Fruit fly (Drosophila melanogaster): ENCODE measurements around the gene Cul2.

Gene Cul2

DNA sequence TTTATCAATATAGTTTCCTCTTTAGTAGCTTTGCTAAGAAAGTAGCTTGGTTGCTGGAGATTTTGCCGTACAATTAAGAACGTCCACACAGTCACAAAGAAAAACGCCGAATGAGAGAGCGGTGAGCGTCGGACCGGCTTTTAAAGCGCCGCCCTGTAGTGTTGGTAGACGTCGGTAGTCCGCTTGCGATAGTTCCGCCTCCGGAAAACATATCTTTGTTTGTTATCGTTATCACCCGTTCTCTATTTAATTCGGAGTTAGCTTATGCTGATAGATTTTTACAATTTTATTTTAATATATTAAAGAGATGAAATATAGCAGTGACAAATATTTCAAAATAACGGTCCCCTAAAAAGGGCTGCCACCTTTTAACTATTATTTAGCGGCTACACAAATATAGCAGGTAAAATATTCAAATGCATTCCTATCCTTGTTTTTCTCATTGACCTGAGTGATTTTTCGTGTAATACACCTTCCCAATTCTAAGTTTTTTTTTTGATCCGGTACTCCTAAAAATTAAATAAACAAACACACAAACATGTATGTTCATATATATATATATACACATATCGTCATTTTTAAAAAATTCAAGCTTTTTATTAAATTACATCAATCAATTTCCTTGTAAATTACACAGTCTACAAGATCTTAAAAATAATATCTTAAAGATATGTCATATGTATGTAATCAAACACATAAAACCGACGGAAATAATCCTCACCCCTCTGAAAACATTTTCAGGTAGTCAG lies 28.5 kb upstream of the Cul2 start, which contains the start of gene Df31:
Gene Df31, minus strand, starts transcription at position 119 of the 749 bp plus-strand sequence.
- TF ChIP-seq CG8478 (optimal IDR thresholded peaks at IDR 0.05), result no peak
- TF ChIP-seq psq (optimal IDR thresholded peaks at IDR 0.05), result no peak
- TF ChIP-seq usp (GFP tag; optimal IDR thresholded peaks at IDR 0.05), result no peak
- TF ChIP-seq Dll (optimal IDR thresholded peaks at IDR 0.05), result no peak
- no peak for TF ChIP-seq EcR (GFP tag; optimal IDR thresholded peaks at IDR 0.05)
- no peak for TF ChIP-seq pan (optimal IDR thresholded peaks at IDR 0.05)

DNA sequence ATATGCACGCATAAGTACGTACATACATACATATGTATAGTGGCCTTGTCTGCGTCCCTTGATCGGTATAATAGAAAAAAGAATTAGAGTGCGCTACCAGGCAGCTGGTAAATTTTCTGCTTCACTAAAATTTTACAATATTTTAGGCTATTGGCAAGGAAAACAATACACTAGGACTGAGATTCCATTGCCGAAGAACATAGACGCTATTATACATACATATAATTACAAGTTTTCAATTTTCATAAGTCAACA lies 28.0 kb upstream of the Cul2 start:
- no peak for TF ChIP-seq EcR (GFP tag; optimal IDR thresholded peaks at IDR 0.05)
- no peak for TF ChIP-seq psq (optimal IDR thresholded peaks at IDR 0.05)
- no peak for TF ChIP-seq CG8478 (optimal IDR thresholded peaks at IDR 0.05)
- TF ChIP-seq usp (GFP tag; optimal IDR thresholded peaks at IDR 0.05), result no peak
- TF ChIP-seq Dll (optimal IDR thresholded peaks at IDR 0.05), result no peak
- no peak for TF ChIP-seq pan (optimal IDR thresholded peaks at IDR 0.05)

DNA sequence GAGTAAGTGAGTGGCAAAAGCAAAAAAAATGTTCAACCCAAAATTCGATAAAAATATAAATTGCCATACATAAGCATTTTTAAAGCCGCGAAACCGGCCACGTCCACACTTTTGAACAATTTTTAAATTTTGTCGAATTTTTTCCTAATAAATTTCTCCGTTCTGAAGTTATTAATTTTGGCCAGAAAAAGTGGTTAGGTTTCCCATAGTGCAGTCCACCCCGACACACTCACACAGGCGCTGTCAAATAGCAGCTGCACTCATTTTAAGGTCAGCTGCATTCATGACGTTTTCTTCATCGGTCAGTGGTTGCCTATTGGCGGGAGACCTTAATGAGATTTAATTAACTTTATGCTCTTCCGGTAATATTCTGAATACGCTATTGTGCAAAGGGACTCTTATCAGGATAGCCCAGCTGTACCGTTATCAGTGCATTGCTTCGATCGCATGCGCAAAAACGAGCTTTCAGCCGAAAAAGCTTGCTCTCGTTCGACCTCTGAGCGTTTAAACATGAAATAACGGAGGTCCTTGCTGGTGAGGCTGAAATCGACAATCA lies 26.4 kb upstream of the Cul2 start, which contains the start of gene Ac3:
Gene Ac3, plus strand, starts transcription at position 556 of the 556 bp plus-strand sequence.
- TF ChIP-seq usp (GFP tag; optimal IDR thresholded peaks at IDR 0.05) (no peak), CG8478 (optimal IDR thresholded peaks at IDR 0.05) (no peak), EcR (GFP tag; optimal IDR thresholded peaks at IDR 0.05) (no peak), Dll (optimal IDR thresholded peaks at IDR 0.05) (no peak), pan (optimal IDR thresholded peaks at IDR 0.05) (no peak), psq (optimal IDR thresholded peaks at IDR 0.05) (no peak)

dm6 chr2L:21632909-21633308 lies 25.6 kb upstream of the Cul2 start:
- TF ChIP-seq EcR (GFP tag; optimal IDR thresholded peaks at IDR 0.05), result no peak
- TF ChIP-seq usp (GFP tag; optimal IDR thresholded peaks at IDR 0.05), result no peak
- no peak for TF ChIP-seq CG8478 (optimal IDR thresholded peaks at IDR 0.05)
- no peak for TF ChIP-seq pan (optimal IDR thresholded peaks at IDR 0.05)
- TF ChIP-seq psq (optimal IDR thresholded peaks at IDR 0.05), result no peak
- no peak for TF ChIP-seq Dll (optimal IDR thresholded peaks at IDR 0.05)

DNA sequence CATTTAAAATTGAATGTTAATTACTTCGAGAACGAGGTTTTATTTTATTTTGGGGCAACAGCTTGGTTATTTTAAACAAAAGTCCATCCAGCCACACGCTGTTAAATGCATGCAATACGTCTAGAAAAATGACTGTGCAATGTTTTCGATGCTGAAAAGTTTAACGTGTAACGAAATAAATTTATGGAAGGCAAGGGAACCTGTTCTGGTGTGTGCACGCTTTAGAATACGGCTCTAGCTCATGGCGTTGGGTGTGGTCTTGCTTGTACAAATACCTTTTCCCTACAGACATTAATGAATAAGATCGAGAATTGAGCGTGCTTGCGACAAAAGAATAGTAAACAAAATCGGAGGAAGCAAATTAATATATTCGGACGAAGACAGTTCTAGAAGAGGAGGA lies 9.8 kb upstream of the Cul2 start:
- TF ChIP-seq pan (optimal IDR thresholded peaks at IDR 0.05) (no peak), Dll (optimal IDR thresholded peaks at IDR 0.05) (no peak), psq (optimal IDR thresholded peaks at IDR 0.05) (no peak), CG8478 (optimal IDR thresholded peaks at IDR 0.05) (no peak), EcR (GFP tag; optimal IDR thresholded peaks at IDR 0.05) (no peak), usp (GFP tag; optimal IDR thresholded peaks at IDR 0.05) (no peak)

DNA sequence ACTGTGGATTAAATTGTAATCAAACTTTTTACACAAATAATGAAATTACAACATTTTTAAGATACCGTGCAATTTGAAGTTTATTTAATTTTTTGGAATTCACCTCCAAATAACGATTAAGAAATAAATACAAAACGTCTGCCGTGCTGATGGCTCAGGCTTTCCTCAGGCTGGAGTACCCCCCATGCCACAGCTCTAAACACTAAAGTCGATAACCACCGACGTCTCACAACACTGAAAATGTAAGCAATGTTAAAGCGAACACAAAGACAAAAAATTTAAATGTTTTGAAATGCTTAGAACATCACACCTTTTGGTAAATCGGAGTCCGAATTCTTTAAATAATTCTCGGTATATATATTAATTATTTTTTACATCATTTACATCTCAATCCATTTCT lies 1.1 kb upstream of the Cul2 start:
- TF ChIP-seq psq (optimal IDR thresholded peaks at IDR 0.05), result no peak

DNA sequence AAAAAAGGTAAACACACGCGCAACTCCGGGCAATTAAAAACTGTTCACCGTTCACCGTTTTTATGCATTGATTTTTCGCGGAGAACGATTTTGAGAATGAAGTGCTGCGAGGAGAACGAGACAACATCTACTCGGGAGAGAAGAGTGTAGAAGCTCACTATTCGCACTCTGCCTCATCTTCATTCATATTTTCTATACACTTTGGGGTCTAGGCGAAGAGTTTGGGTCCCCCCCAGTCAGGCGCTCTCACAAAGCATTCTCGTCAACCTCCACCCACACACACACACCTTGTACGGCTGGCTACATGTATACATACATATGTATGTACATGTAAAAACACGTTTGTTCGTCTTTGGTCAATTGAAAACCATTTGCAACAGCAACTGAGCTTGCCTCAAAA lies 18.0 kb downstream of the Cul2 start:
- TF ChIP-seq Dll (optimal IDR thresholded peaks at IDR 0.05) (no peak), pan (optimal IDR thresholded peaks at IDR 0.05) (no peak), CG8478 (optimal IDR thresholded peaks at IDR 0.05) (no peak)

DNA sequence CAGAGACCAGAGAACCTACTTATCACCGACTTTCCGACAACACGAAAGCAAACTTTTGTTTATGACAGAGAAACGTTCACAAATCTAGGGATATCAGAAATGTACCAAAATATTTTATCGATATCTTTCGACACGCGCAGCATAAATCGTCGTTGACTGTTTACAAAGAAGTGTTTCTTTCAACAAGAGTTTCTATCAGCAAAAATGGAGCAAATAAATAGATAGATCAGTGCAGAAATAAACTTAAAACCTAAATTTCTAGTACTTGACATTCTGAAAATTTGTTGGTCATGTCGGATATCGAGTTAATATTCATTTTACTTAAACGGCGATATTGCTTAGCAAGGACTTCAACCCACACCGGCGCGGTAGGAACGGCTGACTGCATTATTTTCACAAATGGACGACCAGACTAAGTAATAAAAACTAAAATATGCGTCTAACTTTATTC lies 19.0 kb downstream of the Cul2 start, which contains the start of gene CG2225:
Gene CG2225, minus strand, starts transcription at position 51 of the 451 bp plus-strand sequence.
- no peak for TF ChIP-seq pan (optimal IDR thresholded peaks at IDR 0.05)

DNA sequence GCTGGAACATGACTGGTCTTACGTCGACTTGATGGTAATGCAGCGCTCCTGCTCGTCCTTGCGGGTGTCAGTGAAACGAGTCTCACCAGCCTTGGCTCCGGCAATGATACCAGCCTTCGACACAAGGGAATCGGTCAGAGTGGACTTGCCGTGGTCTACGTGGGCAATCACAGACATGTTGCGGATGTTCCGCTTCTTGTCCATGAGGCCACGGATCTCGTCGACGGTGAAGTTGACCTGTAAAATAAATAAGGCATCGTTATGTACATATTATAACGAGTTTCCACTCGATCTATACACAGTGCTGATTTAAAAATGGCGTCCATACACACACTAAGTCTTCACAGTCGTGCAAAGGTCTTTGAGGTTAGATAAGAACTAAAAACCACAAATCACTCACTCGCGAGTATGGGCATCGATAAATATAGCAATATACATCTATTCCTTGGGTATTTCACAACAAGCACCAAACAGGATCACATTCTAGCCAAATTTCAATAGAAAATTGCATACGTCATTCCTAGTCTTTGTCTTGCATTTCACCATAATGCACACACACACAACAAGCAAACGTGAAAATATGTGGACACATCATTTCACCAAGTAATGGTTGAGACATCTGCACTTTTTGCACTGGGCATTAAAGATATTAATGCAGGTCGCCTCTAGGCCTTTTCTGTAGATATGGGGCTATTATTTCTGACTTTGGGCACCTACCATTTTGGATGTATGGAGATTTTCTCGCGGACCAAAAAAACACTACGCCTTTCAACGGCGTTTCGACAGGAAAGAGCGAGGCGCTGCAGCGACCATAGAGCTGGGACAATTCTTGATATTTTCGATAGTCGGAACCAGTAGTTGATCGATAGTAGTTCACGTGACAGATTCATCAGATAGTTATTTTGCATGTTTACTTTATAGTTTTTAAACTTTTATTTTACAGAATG lies 23.1 kb downstream of the Cul2 start, which contains the start of gene eEF2:
Gene eEF2, minus strand, starts transcription at position 843 of the 947 bp plus-strand sequence.
- TF ChIP-seq usp (GFP tag; optimal IDR thresholded peaks at IDR 0.05), result no peak
- no peak for TF ChIP-seq Dll (optimal IDR thresholded peaks at IDR 0.05)
- no peak for TF ChIP-seq CG8478 (optimal IDR thresholded peaks at IDR 0.05)
- TF ChIP-seq pan (optimal IDR thresholded peaks at IDR 0.05), result no peak
- TF ChIP-seq EcR (GFP tag; optimal IDR thresholded peaks at IDR 0.05), result no peak
- TF ChIP-seq psq (optimal IDR thresholded peaks at IDR 0.05), result no peak

DNA sequence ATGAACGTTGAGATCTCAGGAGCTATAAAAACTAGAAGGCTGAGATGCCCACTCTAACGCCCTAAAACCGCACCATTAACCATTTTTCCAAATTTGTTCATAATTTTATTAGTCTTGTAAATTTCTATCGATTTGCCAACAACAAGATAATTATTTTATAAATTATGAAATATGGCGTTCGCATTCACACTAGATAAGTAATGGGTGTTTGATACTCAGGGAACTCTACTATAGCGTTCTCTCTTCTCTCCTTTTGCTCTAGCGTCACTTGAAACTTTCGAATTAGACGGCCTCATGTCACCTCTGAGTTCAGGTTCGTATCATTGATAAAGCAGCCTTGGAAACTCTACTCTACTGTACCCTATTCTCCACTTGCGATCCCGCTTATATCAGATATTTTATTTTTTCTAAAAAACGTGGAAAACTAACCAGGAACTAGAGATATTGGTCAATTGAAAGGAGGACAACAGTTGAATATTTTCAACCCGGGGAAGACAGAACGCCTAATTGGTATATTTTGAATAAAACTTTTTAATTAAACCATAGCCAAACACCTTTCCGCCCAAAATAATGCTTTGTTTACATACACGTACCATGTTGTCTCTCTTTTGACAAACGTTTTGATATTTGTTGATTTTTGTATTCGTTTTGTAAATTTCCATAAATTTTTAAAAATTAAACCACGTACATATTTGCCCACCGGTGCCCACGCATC lies 24.7 kb downstream of the Cul2 start:
- no peak for TF ChIP-seq EcR (GFP tag; optimal IDR thresholded peaks at IDR 0.05)
- TF ChIP-seq Dll (optimal IDR thresholded peaks at IDR 0.05), result no peak
- TF ChIP-seq usp (GFP tag; optimal IDR thresholded peaks at IDR 0.05), result no peak
- TF ChIP-seq pan (optimal IDR thresholded peaks at IDR 0.05), result no peak
- no peak for TF ChIP-seq CG8478 (optimal IDR thresholded peaks at IDR 0.05)
- no peak for TF ChIP-seq psq (optimal IDR thresholded peaks at IDR 0.05)

dm6 chr2L:21683768-21684225 lies 25.3 kb downstream of the Cul2 start, which contains the start of gene nolo:
Gene nolo, plus strand, starts transcription at chr2L:21684106.
- TF ChIP-seq usp (GFP tag; optimal IDR thresholded peaks at IDR 0.05), result no peak
- TF ChIP-seq pan (optimal IDR thresholded peaks at IDR 0.05), result no peak
- no peak for TF ChIP-seq psq (optimal IDR thresholded peaks at IDR 0.05)
- TF ChIP-seq Dll (optimal IDR thresholded peaks at IDR 0.05), result no peak
- TF ChIP-seq EcR (GFP tag; optimal IDR thresholded peaks at IDR 0.05), result no peak
- TF ChIP-seq CG8478 (optimal IDR thresholded peaks at IDR 0.05), result no peak
